Fruit fly (Drosophila melanogaster): ENCODE results near the gene CG17781.

The CG17781 gene

dm6 chr3R:24364880-24365604, 10.4 kb downstream of the CG17781 start, which contains the start of the genes CG17784 and CG13613:
Gene CG17784 (minus strand): TSS chr3R:24364980.
Gene CG13613 (plus strand): TSS chr3R:24365554.
- TF ChIP-seq dsf (GFP tag; optimal IDR thresholded peaks at IDR 0.05; ENCODE audit: borderline replicate concordance) (no peak), CG9705 (GFP tag; optimal IDR thresholded peaks at IDR 0.05) (no peak), tai (GFP tag; optimal IDR thresholded peaks at IDR 0.05) (no peak), OdsH (GFP tag; optimal IDR thresholded peaks at IDR 0.05) (no peak), brk (GFP tag; optimal IDR thresholded peaks at IDR 0.05) (no peak), CrebA (GFP tag; optimal IDR thresholded peaks at IDR 0.05; ENCODE audit: borderline replicate concordance) (no peak), Abd-B (GFP tag; optimal IDR thresholded peaks at IDR 0.05) (no peak), Sp1 (GFP tag; optimal IDR thresholded peaks at IDR 0.05) (no peak), Mio (GFP tag; optimal IDR thresholded peaks at IDR 0.05) (no peak), GATAd (GFP tag; optimal IDR thresholded peaks at IDR 0.05) (no peak)

- no peak for TF ChIP-seq Mio (GFP tag; optimal IDR thresholded peaks at IDR 0.05)
- TF ChIP-seq br (GFP tag; optimal IDR thresholded peaks at IDR 0.05) = no peak
- no peak for TF ChIP-seq pan (optimal IDR thresholded peaks at IDR 0.05)
- TF ChIP-seq ey (GFP tag; optimal IDR thresholded peaks at IDR 0.05) = no peak
- no peak for TF ChIP-seq OdsH (GFP tag; optimal IDR thresholded peaks at IDR 0.05)
- TF ChIP-seq N (GFP tag; optimal IDR thresholded peaks at IDR 0.05) = no peak
- no peak for TF ChIP-seq HLH106 (tag; optimal IDR thresholded peaks at IDR 0.05)
- no peak for TF ChIP-seq dsf (GFP tag; optimal IDR thresholded peaks at IDR 0.05; ENCODE audit: borderline replicate concordance)
- no peak for TF ChIP-seq tai (GFP tag; optimal IDR thresholded peaks at IDR 0.05)
- TF ChIP-seq CG9705 (GFP tag; optimal IDR thresholded peaks at IDR 0.05) = no peak
- TF ChIP-seq jim (GFP tag; optimal IDR thresholded peaks at IDR 0.05) = no peak
- TF ChIP-seq dmrt93B (GFP tag; optimal IDR thresholded peaks at IDR 0.05) = no peak
- no peak for TF ChIP-seq CG32264 (GFP tag; optimal IDR thresholded peaks at IDR 0.05)
- no peak for TF ChIP-seq sage (GFP tag; optimal IDR thresholded peaks at IDR 0.05)
- TF ChIP-seq sv (GFP tag; optimal IDR thresholded peaks at IDR 0.05) = no peak
Measured at dm6 chr3R:24362838-24363237, 12.6 kb downstream of the CG17781 start, which contains the start of gene CG33340. Gene CG33340 (plus strand): TSS chr3R:24363138.

dm6 chr3R:24361583-24361982, 13.9 kb downstream of the CG17781 start, which contains the start of the genes CG5762 and CG33339:
Gene CG5762 (minus strand): TSS chr3R:24361683.
Gene CG33339 (plus strand): TSS chr3R:24361847.
- no peak for TF ChIP-seq Dfd (GFP tag; optimal IDR thresholded peaks at IDR 0.05)
- TF ChIP-seq N (GFP tag; optimal IDR thresholded peaks at IDR 0.05) = no peak
- TF ChIP-seq Mio (GFP tag; optimal IDR thresholded peaks at IDR 0.05) = no peak
- no peak for TF ChIP-seq CG32264 (GFP tag; optimal IDR thresholded peaks at IDR 0.05)
- TF ChIP-seq Hr78 (GFP tag; optimal IDR thresholded peaks at IDR 0.05) = no peak
- no peak for TF ChIP-seq Vsx2 (GFP tag; optimal IDR thresholded peaks at IDR 0.05; ENCODE audit: partially characterized antibody)
- no peak for TF ChIP-seq tai (GFP tag; optimal IDR thresholded peaks at IDR 0.05)

dm6 chr3R:24359957-24360356, 15.5 kb downstream of the CG17781 start, which contains the start of gene CG18528:
Gene CG18528 (minus strand): TSS chr3R:24360144.
- TF ChIP-seq Myc (optimal IDR thresholded peaks at IDR 0.05) = peak; percentile 57
- TF ChIP-seq br (GFP tag; optimal IDR thresholded peaks at IDR 0.05) = no peak

- no peak for TF ChIP-seq GATAd (GFP tag; optimal IDR thresholded peaks at IDR 0.05)
- TF ChIP-seq psq (GFP tag; optimal IDR thresholded peaks at IDR 0.05) = no peak
- TF ChIP-seq CG9705 (GFP tag; optimal IDR thresholded peaks at IDR 0.05) = no peak
- TF ChIP-seq OdsH (GFP tag; optimal IDR thresholded peaks at IDR 0.05) = no peak
- no peak for TF ChIP-seq foxo (GFP tag; optimal IDR thresholded peaks at IDR 0.05)
- TF ChIP-seq Hnf4 (GFP tag; optimal IDR thresholded peaks at IDR 0.05) = no peak
- TF ChIP-seq N (GFP tag; optimal IDR thresholded peaks at IDR 0.05) = no peak
- no peak for TF ChIP-seq tai (GFP tag; optimal IDR thresholded peaks at IDR 0.05)
Measured at dm6 chr3R:24357698-24358097, 17.8 kb downstream of the CG17781 start, which contains the start of gene Golgin84. Gene Golgin84 (minus strand): TSS chr3R:24357938.

dm6 chr3R:24353448-24353847, 22.0 kb downstream of the CG17781 start:
- TF ChIP-seq Hnf4 (GFP tag; optimal IDR thresholded peaks at IDR 0.05) = no peak
- no peak for TF ChIP-seq OdsH (GFP tag; optimal IDR thresholded peaks at IDR 0.05)
- TF ChIP-seq HLH106 (tag; optimal IDR thresholded peaks at IDR 0.05) = no peak
- TF ChIP-seq Dfd (GFP tag; optimal IDR thresholded peaks at IDR 0.05) = no peak
- TF ChIP-seq tai (GFP tag; optimal IDR thresholded peaks at IDR 0.05) = no peak
- no peak for TF ChIP-seq pan (optimal IDR thresholded peaks at IDR 0.05)
- TF ChIP-seq dmrt93B (GFP tag; optimal IDR thresholded peaks at IDR 0.05) = no peak
- TF ChIP-seq Abd-B (GFP tag; optimal IDR thresholded peaks at IDR 0.05) = no peak
- TF ChIP-seq sage (GFP tag; optimal IDR thresholded peaks at IDR 0.05) = no peak
- no peak for TF ChIP-seq usp (GFP tag; optimal IDR thresholded peaks at IDR 0.05)

Measured in whole organism, wandering third instar larva.